Worm (Caenorhabditis elegans) whole organism, L1 larva: Measurements from ENCODE around the gene T03F7.6.
A peak's percentile ranks its signal among the peaks of the same experiment; 100 is the strongest.

Experiments
- C04F5.9 ChIP-seq: sonication (generic microtip); optimal IDR thresholded peaks from 2 replicates; lab custom pipeline; 2016; ENCODE audit warnings: missing genetic modification characterization, missing compliant biosample characterization
- C16A3.4 ChIP-seq: fragments of 150-350 bp; optimal IDR thresholded peaks from 2 replicates; lab custom pipeline; 2014; ENCODE audit warnings: missing biosample characterization, missing genetic modification characterization
- C34B4.2 ChIP-seq: sonication (generic microtip); optimal IDR thresholded peaks from 2 replicates; lab custom pipeline; 2017; ENCODE audit warnings: mild to moderate bottlenecking, missing genetic modification characterization, missing compliant biosample characterization
- alr-1 ChIP-seq: fragments of 200-800 bp; sonication (Bioruptor generic); optimal IDR thresholded peaks from 2 replicates; lab custom pipeline; 2018; ENCODE audit warnings: borderline replicate concordance, mild to moderate bottlenecking, missing genetic modification characterization, missing compliant biosample characterization
- blmp-1 ChIP-seq: fragments of 150-350 bp; optimal IDR thresholded peaks from 2 replicates; lab custom pipeline; 2014; ENCODE audit warnings: missing biosample characterization, missing genetic modification characterization
- dsc-1 ChIP-seq: sonication (generic microtip); optimal IDR thresholded peaks from 2 replicates; lab custom pipeline; 2016; ENCODE audit warnings: mild to moderate bottlenecking, missing genetic modification characterization, missing compliant biosample characterization
- efl-1 ChIP-seq, 4 experiments: fragments of 150-350 bp; optimal IDR thresholded peaks in 3 of 4; peaks in 1 of 4; 1 replicate in 1 of 4; 2 replicates in 3 of 4; lab custom pipeline; 2014; ENCODE audit warnings: missing biosample characterization in 2 of 4, missing genetic modification characterization in 2 of 4, missing genetic modification reagents in 2 of 4
- efl-3 ChIP-seq: fragments of 200-800 bp; sonication (Bioruptor generic); optimal IDR thresholded peaks from 2 replicates; lab custom pipeline; 2018; ENCODE audit warnings: mild to moderate bottlenecking, missing genetic modification characterization, missing compliant biosample characterization
- egl-13 ChIP-seq: sonication (generic microtip); optimal IDR thresholded peaks from 2 replicates; lab custom pipeline; 2016; ENCODE audit warnings: missing genotype, missing genetic modification reagents, missing genetic modification characterization, missing compliant biosample characterization
- egl-27 ChIP-seq, 2 experiments: fragments of 150-350 bp in 1 of 2; sonication (generic microtip); optimal IDR thresholded peaks; 3 replicates each; lab custom pipeline; 2017 to 2018; ENCODE audit warnings: missing biosample characterization in 2 of 2, missing genetic modification characterization in 2 of 2, missing genetic modification reagents in 2 of 2
- elt-2 ChIP-seq: sonication (generic microtip); optimal IDR thresholded peaks from 2 replicates; lab custom pipeline; 2016; ENCODE audit warnings: missing genetic modification characterization, mild to moderate bottlenecking, inconsistent platforms, missing compliant biosample characterization, missing genetic modification reagents
- fkh-4 ChIP-seq: sonication (generic microtip); optimal IDR thresholded peaks from 2 replicates; lab custom pipeline; 2016; ENCODE audit warnings: missing compliant biosample characterization, missing genetic modification characterization, borderline replicate concordance
- fkh-8 ChIP-seq: sonication (generic microtip); optimal IDR thresholded peaks from 2 replicates; lab custom pipeline; 2016; ENCODE audit warnings: mild to moderate bottlenecking, missing genetic modification characterization, missing compliant biosample characterization
- fos-1 ChIP-seq: fragments of 150-350 bp; optimal IDR thresholded peaks from 2 replicates; lab custom pipeline; 2014; ENCODE audit warnings: missing biosample characterization, missing genetic modification characterization
- hlh-17 ChIP-seq: fragments of 200-800 bp; sonication (Bioruptor generic); optimal IDR thresholded peaks from 2 replicates; lab custom pipeline; 2018; ENCODE audit warnings: missing genetic modification characterization, mild to moderate bottlenecking, missing compliant biosample characterization, moderate library complexity, borderline replicate concordance
- hlh-4 ChIP-seq: sonication (generic microtip); optimal IDR thresholded peaks from 2 replicates; lab custom pipeline; 2016; ENCODE audit warnings: mild to moderate bottlenecking, missing genetic modification characterization, missing compliant biosample characterization
- hpl-2 ChIP-seq: fragments of 150-350 bp; optimal IDR thresholded peaks from 2 replicates; lab custom pipeline; 2014; ENCODE audit warnings: missing biosample characterization, missing genetic modification reagents, missing genetic modification characterization
- isw-1 ChIP-seq: fragments of 200-800 bp; sonication (Bioruptor generic); IDR thresholded peaks from 2 replicates; pipeline ENCODE4 v1.3.6; 2022; ENCODE audit warnings: missing genetic modification characterization, missing compliant biosample characterization
- lin-14 ChIP-seq: fragments of 200-800 bp; sonication (Bioruptor generic); optimal IDR thresholded peaks from 2 replicates; lab custom pipeline; 2018; ENCODE audit warnings: mild to moderate bottlenecking, missing genetic modification characterization, moderate library complexity, missing compliant biosample characterization
- lin-15B ChIP-seq: fragments of 150-350 bp; sonication (generic microtip); optimal IDR thresholded peaks from 3 replicates; lab custom pipeline; 2014; ENCODE audit warnings: missing biosample characterization, missing genetic modification characterization
- lin-35 ChIP-seq, 2 experiments: fragments of 150-350 bp; optimal IDR thresholded peaks; 2 replicates each; lab custom pipeline; 2014; ENCODE audit warnings: missing biosample characterization in 2 of 2, missing genetic modification characterization in 2 of 2, missing genetic modification reagents in 2 of 2
- lin-39 ChIP-seq: fragments of 150-350 bp; optimal IDR thresholded peaks from 2 replicates; lab custom pipeline; 2014; ENCODE audit warnings: missing biosample characterization, missing genetic modification reagents, missing genetic modification characterization
- mab-9 ChIP-seq: fragments of 200-800 bp; sonication (Bioruptor generic); IDR thresholded peaks from 2 replicates; pipeline ENCODE4 v1.3.6; 2022; ENCODE audit warnings: missing genetic modification reagents, missing genetic modification characterization, missing compliant biosample characterization
- mdl-1 ChIP-seq, 2 experiments: fragments of 150-350 bp; optimal IDR thresholded peaks; 2 replicates each; lab custom pipeline; 2014 to 2017; ENCODE audit warnings: missing biosample characterization in 2 of 2, missing genetic modification characterization in 2 of 2, inconsistent platforms in 1 of 2
- mep-1 ChIP-seq: fragments of 150-350 bp; optimal IDR thresholded peaks from 2 replicates; lab custom pipeline; 2014; ENCODE audit warnings: missing biosample characterization, missing genetic modification characterization
- nhr-11 ChIP-seq: fragments of 150-350 bp; optimal IDR thresholded peaks from 2 replicates; lab custom pipeline; 2014; ENCODE audit warnings: missing biosample characterization, missing genetic modification characterization
- nhr-12 ChIP-seq: sonication (generic microtip); optimal IDR thresholded peaks from 2 replicates; lab custom pipeline; 2017; ENCODE audit warnings: missing biosample characterization, missing genetic modification characterization
- nhr-19 ChIP-seq: fragments of 200-800 bp; sonication (Bioruptor generic); conservative IDR thresholded peaks from 2 replicates; pipeline ENCODE4 v1.3.6; 2022; ENCODE audit warnings: missing genetic modification characterization, missing compliant biosample characterization
- nhr-20 ChIP-seq: sonication (generic microtip); optimal IDR thresholded peaks from 2 replicates; lab custom pipeline; 2016; ENCODE audit warnings: mild to moderate bottlenecking, missing genetic modification characterization, missing compliant biosample characterization
- nhr-237 ChIP-seq: fragments of 150-350 bp; optimal IDR thresholded peaks from 2 replicates; lab custom pipeline; 2014; ENCODE audit warnings: missing biosample characterization, missing genetic modification characterization
- nhr-28 ChIP-seq: fragments of 150-350 bp; optimal IDR thresholded peaks from 2 replicates; lab custom pipeline; 2014; ENCODE audit warnings: missing biosample characterization, missing genetic modification characterization
- nhr-47 ChIP-seq: sonication (generic microtip); optimal IDR thresholded peaks from 2 replicates; lab custom pipeline; 2016; ENCODE audit warnings: mild to moderate bottlenecking, missing genetic modification characterization, moderate library complexity, missing compliant biosample characterization
- nhr-71 ChIP-seq: sonication (generic microtip); optimal IDR thresholded peaks from 2 replicates; lab custom pipeline; 2016; ENCODE audit warnings: mild to moderate bottlenecking, missing genetic modification characterization, moderate library complexity, missing compliant biosample characterization
- nhr-76 ChIP-seq: sonication (generic microtip); optimal IDR thresholded peaks from 2 replicates; lab custom pipeline; 2017; ENCODE audit warnings: missing biosample characterization, missing genetic modification characterization
- nhr-77 ChIP-seq: fragments of 150-350 bp; optimal IDR thresholded peaks from 2 replicates; lab custom pipeline; 2014; ENCODE audit warnings: missing biosample characterization, missing genetic modification characterization
- nhr-84 ChIP-seq: sonication (generic microtip); optimal IDR thresholded peaks from 2 replicates; lab custom pipeline; 2017; ENCODE audit warnings: missing biosample characterization, missing genetic modification characterization
- nhr-90 ChIP-seq: sonication (generic microtip); optimal IDR thresholded peaks from 2 replicates; lab custom pipeline; 2016; ENCODE audit warnings: mild to moderate bottlenecking, missing genetic modification characterization, missing compliant biosample characterization; ENCODE audit not compliant: poor library complexity
- pag-3 ChIP-seq: sonication (generic microtip); optimal IDR thresholded peaks from 2 replicates; lab custom pipeline; 2017; ENCODE audit warnings: missing genetic modification characterization, mild to moderate bottlenecking, missing compliant biosample characterization, antibody characterized with exemption, borderline replicate concordance; ENCODE audit not compliant: insufficient read depth
- pax-3 ChIP-seq: fragments of 200-800 bp; sonication (Bioruptor generic); optimal IDR thresholded peaks from 2 replicates; lab custom pipeline; 2018; ENCODE audit warnings: mild to moderate bottlenecking, missing genetic modification characterization, moderate library complexity, missing compliant biosample characterization
- rnt-1 ChIP-seq: sonication (generic microtip); optimal IDR thresholded peaks from 2 replicates; lab custom pipeline; 2016; ENCODE audit warnings: mild to moderate bottlenecking, missing genetic modification characterization, moderate library complexity, missing compliant biosample characterization
- skn-1 ChIP-seq: fragments of 150-350 bp; optimal IDR thresholded peaks from 2 replicates; lab custom pipeline; 2014; ENCODE audit warnings: missing biosample characterization, missing genetic modification characterization
- snpc-4 ChIP-seq: fragments of 150-350 bp; optimal IDR thresholded peaks from 2 replicates; lab custom pipeline; 2014; ENCODE audit warnings: missing biosample characterization, missing genetic modification characterization
- snu-23 ChIP-seq: sonication (generic microtip); optimal IDR thresholded peaks from 2 replicates; lab custom pipeline; 2016; ENCODE audit warnings: missing genetic modification characterization, missing compliant biosample characterization
- sptf-1 ChIP-seq: fragments of 150-350 bp; optimal IDR thresholded peaks from 2 replicates; lab custom pipeline; 2014; ENCODE audit warnings: missing biosample characterization, missing genetic modification characterization
- swsn-7 ChIP-seq: sonication (generic microtip); optimal IDR thresholded peaks from 2 replicates; lab custom pipeline; 2016; ENCODE audit warnings: missing genetic modification characterization, missing compliant biosample characterization
- tlp-1 ChIP-seq: fragments of 150-350 bp; optimal IDR thresholded peaks from 2 replicates; lab custom pipeline; 2014; ENCODE audit warnings: missing biosample characterization, missing genetic modification characterization
- unc-86 ChIP-seq: sonication (generic microtip); optimal IDR thresholded peaks from 2 replicates; lab custom pipeline; 2016; ENCODE audit warnings: missing genetic modification characterization, missing compliant biosample characterization
- vab-15 ChIP-seq: sonication (generic microtip); optimal IDR thresholded peaks from 2 replicates; lab custom pipeline; 2017; ENCODE audit warnings: missing genotype, mild to moderate bottlenecking, missing genetic modification characterization, missing compliant biosample characterization
- xbp-1 ChIP-seq: sonication (generic microtip); optimal IDR thresholded peaks from 2 replicates; lab custom pipeline; 2016; ENCODE audit warnings: missing genetic modification characterization, missing compliant biosample characterization
- zag-1 ChIP-seq: fragments of 150-350 bp; optimal IDR thresholded peaks from 2 replicates; lab custom pipeline; 2014; ENCODE audit warnings: missing biosample characterization, missing genetic modification characterization

Gene T03F7.6

DNA sequence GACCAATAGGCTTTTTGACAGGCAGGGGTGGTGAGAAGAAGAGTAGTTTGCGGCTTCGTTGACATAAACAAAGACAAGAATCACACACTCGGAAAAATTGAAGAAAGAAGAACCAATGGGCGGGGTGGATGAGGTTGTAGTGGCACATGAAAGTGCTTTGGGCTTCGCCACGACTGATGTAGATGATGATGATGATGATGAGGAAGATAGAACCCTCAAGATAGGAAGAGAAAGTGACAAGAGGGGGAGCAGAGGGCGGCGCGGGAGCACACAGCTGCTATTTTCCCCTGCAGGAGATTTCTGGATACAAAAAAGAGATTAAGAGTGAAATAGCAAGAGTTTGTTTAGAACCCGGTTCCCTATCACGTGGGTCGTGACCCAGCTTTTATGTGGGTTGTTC is 14.4 kb downstream of the T03F7.6 start (continued):
- TF ChIP-seq blmp-1 (tag; lab: Kevin White, UChicago) (no peak), nhr-77 (tag; lab: Kevin White, UChicago) (no peak), C04F5.9 (tag; lab: Kevin White, UChicago) (no peak), tlp-1 (tag; lab: Kevin White, UChicago) (no peak), unc-86 (tag; lab: Kevin White, UChicago) (no peak), fos-1 (no peak), mab-9 (GFP tag; lab: Robert Waterston, UW) (no peak), hpl-2 (GFP tag; lab: Kevin White, UChicago) (no peak), rnt-1 (tag; lab: Kevin White, UChicago) (peak; percentile 81), lin-14 (GFP tag; lab: Kevin White, UChicago) (peak; percentile 93), nhr-20 (tag; lab: Kevin White, UChicago) (peak; percentile 47), nhr-11 (no peak), swsn-7 (peak; percentile 17), vab-15 (tag; lab: Kevin White, UChicago) (no peak), mep-1 (no peak), nhr-19 (peak; percentile 41), isw-1 (no peak), xbp-1 (tag; lab: Kevin White, UChicago) (no peak), snu-23 (peak; percentile 36), fkh-4 (no peak), hlh-17 (GFP tag; lab: Kevin White, UChicago) (no peak), dsc-1 (tag; lab: Kevin White, UChicago) (peak; percentile 23), nhr-84 (tag; lab: Kevin White, UChicago) (no peak), nhr-12 (no peak)

DNA sequence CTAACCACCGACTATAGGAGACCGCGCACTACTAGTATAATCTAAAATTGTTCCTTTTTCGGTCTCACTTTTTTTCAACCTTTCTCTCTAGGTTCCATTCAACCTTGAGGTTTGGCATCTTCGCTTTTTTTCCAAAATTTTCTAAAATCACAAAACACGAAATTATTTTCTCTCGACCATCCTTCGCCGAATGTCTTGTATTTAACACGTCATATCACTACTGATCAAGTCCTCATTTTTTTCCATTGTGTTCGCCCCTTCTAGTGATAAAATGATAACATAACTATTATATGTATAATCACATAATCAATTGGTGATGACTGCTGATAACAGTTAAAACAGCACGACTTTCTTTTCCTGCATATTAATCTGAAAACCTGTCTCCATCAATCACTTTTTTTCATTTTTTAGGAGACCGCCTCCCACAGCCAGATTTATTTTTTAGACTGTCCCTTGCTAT is 16.6 kb downstream of the T03F7.6 start, which contains the start of gene T03F7.7:
TSS of gene T03F7.7 (plus strand) at position 410 of the 460 bp plus-strand sequence.
- TF ChIP-seq nhr-71 (tag; lab: Kevin White, UChicago) (no peak), hlh-4 (tag; lab: Kevin White, UChicago) (no peak), egl-27 (tag; optimal IDR thresholded peaks at IDR 0.05; lab: Kevin White, UChicago) (no peak), fos-1 (no peak), C16A3.4 (tag; lab: Kevin White, UChicago) (no peak), snpc-4 (no peak), lin-15B (tag; lab: Kevin White, UChicago) (no peak), pag-3 (no peak), nhr-90 (peak; percentile 6), C34B4.2 (tag; lab: Kevin White, UChicago) (no peak), fkh-8 (tag; lab: Kevin White, UChicago) (no peak), nhr-28 (tag; lab: Kevin White, UChicago) (no peak), alr-1 (tag; lab: Kevin White, UChicago) (no peak), lin-39 (tag; lab: Kevin White, UChicago) (no peak), snu-23 (no peak), pax-3 (no peak), mdl-1 (tag; optimal IDR thresholded peaks at IDR 0.05; lab: Kevin White, UChicago) (no peak), nhr-237 (tag; lab: Kevin White, UChicago) (no peak), sptf-1 (tag; lab: Kevin White, UChicago) (no peak), blmp-1 (tag; lab: Kevin White, UChicago) (peak; percentile 44), lin-35 (GFP tag; optimal IDR thresholded peaks at IDR 0.05; lab: Kevin White, UChicago) (no peak), mep-1 (no peak), efl-3 (GFP tag; lab: Kevin White, UChicago) (no peak), nhr-76 (tag; lab: Kevin White, UChicago) (no peak), nhr-19 (no peak), xbp-1 (tag; lab: Kevin White, UChicago) (no peak), nhr-84 (tag; lab: Kevin White, UChicago) (no peak), efl-1 (optimal IDR thresholded peaks at IDR 0.05; lab: Kevin White, UChicago) (no peak), efl-1 (GFP tag; optimal IDR thresholded peaks at IDR 0.05 in 1 of 2; lab: Kevin White, UChicago) (peak in 1 of 2 experiments; percentile 75), lin-14 (GFP tag; lab: Kevin White, UChicago) (peak; percentile 43), skn-1 (tag; lab: Kevin White, UChicago) (no peak), elt-2 (peak; percentile 78), C04F5.9 (tag; lab: Kevin White, UChicago) (no peak), zag-1 (tag; lab: Kevin White, UChicago) (no peak), egl-13 (no peak), hlh-17 (GFP tag; lab: Kevin White, UChicago) (no peak), nhr-47 (tag; lab: Kevin White, UChicago) (no peak)
